Worm (Caenorhabditis elegans) whole organism, L1 larva: Measurements from ENCODE around the gene Y48D7A.1.

Experiments
- Y116A8C.19 ChIP-seq: sonication (generic microtip); optimal IDR thresholded peaks from 2 replicates; lab custom pipeline; 2016; ENCODE audit warnings: missing compliant biosample characterization, missing genetic modification characterization, borderline replicate concordance
- alr-1 ChIP-seq: fragments of 200-800 bp; sonication (Bioruptor generic); optimal IDR thresholded peaks from 2 replicates; lab custom pipeline; 2018; ENCODE audit warnings: borderline replicate concordance, mild to moderate bottlenecking, missing genetic modification characterization, missing compliant biosample characterization
- blmp-1 ChIP-seq: fragments of 150-350 bp; optimal IDR thresholded peaks from 2 replicates; lab custom pipeline; 2014; ENCODE audit warnings: missing biosample characterization, missing genetic modification characterization
- ceh-82 ChIP-seq, 3 experiments: fragments of 150-350 bp in 1 of 3; sonication (generic microtip) in 2 of 3; optimal IDR thresholded peaks; 2 replicates each; lab custom pipeline; 2014 to 2017; ENCODE audit warnings: missing biosample characterization in 3 of 3, missing genetic modification characterization in 3 of 3
- dpl-1 ChIP-seq, 3 experiments: fragments of 150-350 bp in 2 of 3; sonication (generic microtip) in 1 of 3; optimal IDR thresholded peaks; 2 replicates each; lab custom pipeline; 2014 to 2017; ENCODE audit warnings: missing biosample characterization in 3 of 3, missing genetic modification characterization in 3 of 3, missing genetic modification reagents in 3 of 3
- ets-5 ChIP-seq: fragments of 200-800 bp; sonication (Bioruptor generic); IDR thresholded peaks from 2 replicates; pipeline ENCODE4 v1.3.6; 2022; ENCODE audit warnings: missing genetic modification characterization, missing compliant biosample characterization
- fkh-10 ChIP-seq: sonication (generic microtip); optimal IDR thresholded peaks from 2 replicates; lab custom pipeline; 2017; ENCODE audit warnings: missing biosample characterization, missing genetic modification reagents, missing genetic modification characterization
- hpl-2 ChIP-seq: fragments of 150-350 bp; optimal IDR thresholded peaks from 2 replicates; lab custom pipeline; 2014; ENCODE audit warnings: missing biosample characterization, missing genetic modification reagents, missing genetic modification characterization
- lin-39 ChIP-seq: fragments of 150-350 bp; optimal IDR thresholded peaks from 2 replicates; lab custom pipeline; 2014; ENCODE audit warnings: missing biosample characterization, missing genetic modification reagents, missing genetic modification characterization
- mep-1 ChIP-seq: fragments of 150-350 bp; optimal IDR thresholded peaks from 2 replicates; lab custom pipeline; 2014; ENCODE audit warnings: missing biosample characterization, missing genetic modification characterization
- nhr-76 ChIP-seq: sonication (generic microtip); optimal IDR thresholded peaks from 2 replicates; lab custom pipeline; 2017; ENCODE audit warnings: missing biosample characterization, missing genetic modification characterization
- nhr-77 ChIP-seq: fragments of 150-350 bp; optimal IDR thresholded peaks from 2 replicates; lab custom pipeline; 2014; ENCODE audit warnings: missing biosample characterization, missing genetic modification characterization
- ztf-11 ChIP-seq, 2 experiments: sonication (generic microtip); optimal IDR thresholded peaks; 2 replicates each; lab custom pipeline; 2016 to 2017; ENCODE audit warnings: missing genetic modification characterization in 2 of 2, missing biosample characterization in 1 of 2, missing compliant biosample characterization in 1 of 2
- ztf-4 ChIP-seq: fragments of 150-350 bp; optimal IDR thresholded peaks from 2 replicates; lab custom pipeline; 2014; ENCODE audit warnings: missing biosample characterization, missing genetic modification characterization

DNA sequence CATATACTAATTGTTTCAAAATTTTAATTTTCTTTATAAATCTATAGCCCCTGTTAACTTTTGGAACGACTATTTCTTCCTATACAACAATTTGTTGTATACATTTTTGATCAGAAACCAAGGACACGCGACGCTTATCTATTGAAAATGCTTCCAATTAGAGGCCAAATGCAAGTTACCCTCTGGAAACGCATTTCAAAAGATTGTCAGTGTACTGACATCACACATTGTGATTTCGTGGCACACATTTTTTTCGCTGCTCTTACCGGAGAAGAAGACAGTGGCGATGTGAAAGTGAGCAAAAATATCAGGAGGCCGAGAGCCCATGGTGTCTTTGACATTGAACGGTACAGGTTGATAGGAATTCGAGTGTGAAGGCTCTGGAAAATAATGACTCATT, 36.2 kb downstream of the Y48D7A.1 start, which contains the start of gene cnnm-3:
- TF ChIP-seq lin-39 (no peak), alr-1 (tag; lab: Kevin White, UChicago) (no peak), ztf-11 (tag; optimal IDR thresholded peaks at IDR 0.05; lab: Kevin White, UChicago) (no peak), nhr-77 (tag; lab: Kevin White, UChicago) (no peak), nhr-76 (tag; lab: Kevin White, UChicago) (no peak), fkh-10 (no peak), Y116A8C.19 (no peak), hpl-2 (GFP tag; lab: Kevin White, UChicago) (no peak), ets-5 (no peak), dpl-1 (GFP tag; optimal IDR thresholded peaks at IDR 0.05; lab: Kevin White, UChicago) (no peak), mep-1 (tag; lab: Kevin White, UChicago) (no peak), ztf-4 (no peak), ceh-82 (tag; optimal IDR thresholded peaks at IDR 0.05; lab: Kevin White, UChicago) (no peak), blmp-1 (tag; lab: Kevin White, UChicago) (no peak)
